Worm (Caenorhabditis elegans) whole organism, L3 larva: ENCODE measurements around the gene T06E6.1.

Experiments
- ama-1 ChIP-seq: fragments of 150-350 bp; optimal IDR thresholded peaks from 2 replicates; lab custom pipeline; 2018
- ceh-82 ChIP-seq: fragments of 150-350 bp; optimal IDR thresholded peaks from 2 replicates; lab custom pipeline; 2014; ENCODE audit warnings: missing biosample characterization, missing genetic modification characterization
- mdl-1 ChIP-seq: fragments of 150-350 bp; optimal IDR thresholded peaks from 2 replicates; lab custom pipeline; 2014; ENCODE audit warnings: missing biosample characterization, missing genetic modification characterization

- TF ChIP-seq ceh-82 (tag; lab: Kevin White, UChicago) = no peak
- no peak for TF ChIP-seq mdl-1 (tag; lab: Kevin White, UChicago)
- no peak for TF ChIP-seq ama-1 (lab: Kevin White, UChicago)
These were observed 49.4 kb upstream of the T06E6.1 start, which contains the start of gene T26H5.11 for ce11 chrV:15444188-15444587.
